Worm (Caenorhabditis elegans): ENCODE measurements around the gene math-4.
"Not testable (repeated sequence)": the region's sequence is repeated elsewhere in the genome, so short reads cannot be mapped to it uniquely, and the experiment has no call there.

- not testable (repeated sequence) for TF ChIP-seq snpc-4 (GFP tag; optimal IDR thresholded peaks at IDR 0.05); snpc-4 (tag; optimal IDR thresholded peaks at IDR 0.05); madf-10 (tag; optimal IDR thresholded peaks at IDR 0.05); ztf-6 (GFP tag; IDR thresholded peaks at IDR 0.05); gei-17 (GFP tag; optimal IDR thresholded peaks at IDR 0.05); ama-1 (optimal IDR thresholded peaks at IDR 0.05); ama-1 (GFP tag; optimal IDR thresholded peaks at IDR 0.05)
Observed at ce11 chrII:1767458-1767857, 14.9 kb downstream of the math-4 start.

Measured in whole organism, young adult.